Worm (Caenorhabditis elegans) whole organism, mixed stage, embryonic: Measurements from ENCODE around the gene mam-4.
"Not testable (repeated sequence)": the region's sequence is repeated elsewhere in the genome, so short reads cannot be mapped to it uniquely, and the experiment has no call there.

ENCODE experiments used
- M03D4.4 ChIP-seq: sonication (generic microtip); optimal IDR thresholded peaks from 2 replicates; lab custom pipeline; 2017; ENCODE audit warnings: mild to moderate bottlenecking, missing genetic modification characterization, missing compliant biosample characterization
- bed-3 ChIP-seq: fragments of 200-800 bp; sonication (Bioruptor generic); optimal IDR thresholded peaks from 3 replicates; lab custom pipeline; 2018; ENCODE audit warnings: mild to moderate bottlenecking, missing genetic modification characterization, moderate library complexity, missing compliant biosample characterization
- blmp-1 ChIP-seq: fragments of 150-350 bp; optimal IDR thresholded peaks from 2 replicates; lab custom pipeline; 2014; ENCODE audit warnings: missing biosample characterization, missing genetic modification characterization
- ceh-39 ChIP-seq: fragments of 150-350 bp; optimal IDR thresholded peaks from 2 replicates; lab custom pipeline; 2014; ENCODE audit warnings: missing biosample characterization, missing genetic modification characterization
- ceh-43 ChIP-seq: fragments of 200-800 bp; sonication (Bioruptor generic); optimal IDR thresholded peaks from 2 replicates; lab custom pipeline; 2018; ENCODE audit warnings: mild to moderate bottlenecking, missing genetic modification characterization, moderate library complexity, missing compliant biosample characterization
- ces-1 ChIP-seq: fragments of 150-350 bp; optimal IDR thresholded peaks from 2 replicates; lab custom pipeline; 2014; ENCODE audit warnings: missing biosample characterization, missing genetic modification reagents, missing genetic modification characterization
- cnd-1 ChIP-seq: fragments of 200-800 bp; sonication (Bioruptor generic); optimal IDR thresholded peaks from 2 replicates; lab custom pipeline; 2018; ENCODE audit warnings: mild to moderate bottlenecking, missing genetic modification characterization, missing compliant biosample characterization
- drap-1 ChIP-seq: fragments of 200-800 bp; sonication (Bioruptor generic); optimal IDR thresholded peaks from 3 replicates; lab custom pipeline; 2018; ENCODE audit warnings: mild to moderate bottlenecking, missing genetic modification characterization, missing compliant biosample characterization
- elt-1 ChIP-seq: sonication (generic microtip); optimal IDR thresholded peaks from 2 replicates; lab custom pipeline; 2017; ENCODE audit warnings: missing genetic modification characterization, mild to moderate bottlenecking, missing compliant biosample characterization, antibody characterized with exemption, moderate library complexity, borderline replicate concordance; ENCODE audit not compliant: insufficient read depth
- elt-3 ChIP-seq: fragments of 150-350 bp; optimal IDR thresholded peaks from 2 replicates; lab custom pipeline; 2014; ENCODE audit warnings: missing biosample characterization, missing genetic modification characterization
- flh-1 ChIP-seq: fragments of 200-800 bp; sonication (Bioruptor generic); optimal IDR thresholded peaks from 2 replicates; lab custom pipeline; 2018; ENCODE audit warnings: mild to moderate bottlenecking, missing genetic modification characterization, moderate library complexity, missing compliant biosample characterization
- ham-2 ChIP-seq: fragments of 200-800 bp; sonication (Bioruptor generic); optimal IDR thresholded peaks from 2 replicates; lab custom pipeline; 2018; ENCODE audit warnings: mild to moderate bottlenecking, missing genetic modification characterization, missing compliant biosample characterization
- hlh-1 ChIP-seq: fragments of 150-350 bp; optimal IDR thresholded peaks from 2 replicates; lab custom pipeline; 2014; ENCODE audit warnings: missing biosample characterization, missing genetic modification reagents, missing genetic modification characterization
- lin-13 ChIP-seq: fragments of 150-350 bp; optimal IDR thresholded peaks from 2 replicates; lab custom pipeline; 2014; ENCODE audit warnings: missing biosample characterization, missing genetic modification characterization
- lin-32 ChIP-seq: fragments of 200-800 bp; sonication (Bioruptor generic); optimal IDR thresholded peaks from 2 replicates; lab custom pipeline; 2018; ENCODE audit warnings: mild to moderate bottlenecking, missing genetic modification characterization, missing compliant biosample characterization
- lsy-2 ChIP-seq: fragments of 150-350 bp; optimal IDR thresholded peaks from 2 replicates; lab custom pipeline; 2014; ENCODE audit warnings: missing biosample characterization, missing genetic modification characterization
- mab-5 ChIP-seq: fragments of 150-350 bp; optimal IDR thresholded peaks from 2 replicates; lab custom pipeline; 2014; ENCODE audit warnings: missing biosample characterization, missing genetic modification characterization
- mep-1 ChIP-seq: fragments of 150-350 bp; optimal IDR thresholded peaks from 2 replicates; lab custom pipeline; 2017; ENCODE audit warnings: missing biosample characterization, missing genetic modification reagents, missing genetic modification characterization, inconsistent platforms
- mls-2 ChIP-seq: sonication (generic microtip); optimal IDR thresholded peaks from 2 replicates; lab custom pipeline; 2016; ENCODE audit warnings: mild to moderate bottlenecking, missing genetic modification characterization, moderate library complexity, missing compliant biosample characterization
- nhr-12 ChIP-seq: fragments of 150-350 bp; optimal IDR thresholded peaks from 2 replicates; lab custom pipeline; 2014; ENCODE audit warnings: missing biosample characterization, missing genetic modification characterization
- nhr-2 ChIP-seq: fragments of 150-350 bp; optimal IDR thresholded peaks from 2 replicates; lab custom pipeline; 2014; ENCODE audit warnings: missing biosample characterization, missing genetic modification characterization
- nhr-237 ChIP-seq: fragments of 150-350 bp; optimal IDR thresholded peaks from 2 replicates; lab custom pipeline; 2014; ENCODE audit warnings: missing biosample characterization, missing genetic modification characterization
- nhr-76 ChIP-seq: sonication (generic microtip); optimal IDR thresholded peaks from 2 replicates; lab custom pipeline; 2017; ENCODE audit warnings: missing biosample characterization, missing genetic modification characterization
- pha-4 ChIP-seq: fragments of 150-350 bp; optimal IDR thresholded peaks from 2 replicates; lab custom pipeline; 2018; ENCODE audit warnings: missing biosample characterization, missing genetic modification reagents, missing genetic modification characterization
- sem-2 ChIP-seq: fragments of 200-800 bp; sonication (Bioruptor generic); optimal IDR thresholded peaks from 2 replicates; lab custom pipeline; 2018; ENCODE audit warnings: mild to moderate bottlenecking, missing genetic modification characterization, missing compliant biosample characterization
- snpc-4 ChIP-seq: fragments of 150-350 bp; optimal IDR thresholded peaks from 2 replicates; lab custom pipeline; 2014; ENCODE audit warnings: missing biosample characterization, missing genetic modification characterization
- sptf-1 ChIP-seq: sonication (generic microtip); optimal IDR thresholded peaks from 2 replicates; lab custom pipeline; 2017; ENCODE audit warnings: mild to moderate bottlenecking, missing genetic modification characterization, moderate library complexity, missing compliant biosample characterization
- tbx-8 ChIP-seq: fragments of 200-800 bp; sonication (Bioruptor generic); optimal IDR thresholded peaks from 2 replicates; lab custom pipeline; 2018; ENCODE audit warnings: mild to moderate bottlenecking, missing genetic modification characterization, moderate library complexity, missing compliant biosample characterization
- unc-120 ChIP-seq: sonication (generic microtip); optimal IDR thresholded peaks from 2 replicates; lab custom pipeline; 2017; ENCODE audit warnings: missing genetic modification characterization, missing compliant biosample characterization; ENCODE audit not compliant: poor library complexity, severe bottlenecking
- unc-62 ChIP-seq: fragments of 150-350 bp; optimal IDR thresholded peaks from 2 replicates; lab custom pipeline; 2014; ENCODE audit warnings: missing biosample characterization, missing genetic modification reagents, missing genetic modification characterization
- zip-8 ChIP-seq: fragments of 150-350 bp; optimal IDR thresholded peaks from 2 replicates; lab custom pipeline; 2014; ENCODE audit warnings: missing biosample characterization, missing genetic modification characterization

Gene mam-4

DNA sequence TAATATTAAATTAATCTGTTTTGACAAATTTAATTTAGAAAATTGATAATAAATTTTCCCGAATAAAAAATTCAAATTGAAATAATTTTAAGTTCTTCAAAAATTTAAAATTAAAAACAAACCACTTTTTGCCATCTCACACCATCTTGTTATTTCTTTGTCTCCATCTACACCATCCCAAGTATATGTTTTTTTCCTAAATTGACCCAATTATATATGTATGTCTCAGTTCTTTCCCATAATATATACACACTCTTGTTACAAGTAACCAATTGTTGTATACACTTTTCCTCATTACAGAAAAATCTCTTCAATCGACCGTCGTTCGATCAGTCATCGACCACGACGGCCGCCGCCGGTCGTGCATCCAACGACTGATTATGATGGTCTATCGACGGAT is 34.3 kb downstream of the mam-4 start, which contains the start of gene gly-20:
Gene gly-20 (plus strand): TSS at position 301 of the 400 bp plus-strand sequence.
- TF ChIP-seq M03D4.4 (tag; lab: Kevin White, UChicago) (no peak), zip-8 (tag; lab: Kevin White, UChicago) (no peak), nhr-2 (no peak), bed-3 (GFP tag; lab: Kevin White, UChicago) (no peak), elt-1 (no peak)

DNA sequence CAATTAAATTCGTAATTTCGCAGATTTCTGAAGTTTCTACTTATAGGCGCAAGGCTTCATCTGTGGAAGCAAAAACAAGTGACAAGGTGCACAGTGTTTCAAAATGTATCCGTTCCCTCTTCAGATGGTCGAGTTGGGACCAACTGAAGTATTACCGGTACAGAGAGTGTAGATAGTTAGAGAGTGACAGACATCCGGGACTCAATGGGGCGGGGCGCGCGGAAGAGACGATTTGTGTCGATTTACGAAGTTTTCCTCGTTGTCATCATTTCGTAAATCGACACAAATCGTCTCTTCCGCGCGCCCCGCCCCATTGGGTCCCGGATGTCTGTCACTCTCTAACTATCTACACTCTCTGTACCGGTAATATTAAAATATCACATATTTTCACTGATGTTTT is 38.2 kb downstream of the mam-4 start, which contains the start of gene C03E10.3:
Gene C03E10.3 (plus strand): TSS at position 301 of the 400 bp plus-strand sequence.
- TF ChIP-seq lin-13; ham-2 (GFP tag; lab: Kevin White, UChicago); elt-3 (tag; lab: Kevin White, UChicago): not testable (repeated sequence)
- TF ChIP-seq, all 35 proteins: peak for 0; not testable (repeated sequence) for 35

DNA sequence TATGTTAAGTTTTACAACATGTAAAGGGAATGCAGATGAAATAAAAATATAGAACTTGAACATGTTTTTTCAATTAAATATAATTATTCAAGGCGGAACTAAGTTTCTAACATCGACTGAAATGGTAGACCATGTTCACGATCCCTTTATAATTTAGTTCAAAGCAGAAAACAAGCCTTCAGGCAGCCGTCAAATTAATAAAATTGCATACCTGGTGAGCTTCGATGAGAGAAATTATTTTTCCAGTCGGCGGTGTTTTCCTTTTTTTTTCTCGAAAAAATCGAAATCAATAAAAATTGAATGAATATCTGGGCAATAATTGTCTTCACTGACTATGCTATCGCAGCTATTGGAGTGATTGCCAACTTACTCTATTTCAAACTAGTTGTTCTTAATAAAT is 42.9 kb downstream of the mam-4 start, which contains the start of gene C03E10.1:
Gene C03E10.1 (plus strand): TSS at position 301 of the 400 bp plus-strand sequence.
- TF ChIP-seq ceh-43 (no peak), unc-62 (GFP tag; lab: Kevin White, UChicago) (no peak), tbx-8 (GFP tag; lab: Kevin White, UChicago) (no peak), cnd-1 (tag; lab: Kevin White, UChicago) (no peak), nhr-2 (no peak), lin-32 (GFP tag; lab: Kevin White, UChicago) (no peak), snpc-4 (tag; lab: Kevin White, UChicago) (no peak), bed-3 (GFP tag; lab: Kevin White, UChicago) (no peak), nhr-237 (tag; lab: Kevin White, UChicago) (no peak), pha-4 (tag; lab: Kevin White, UChicago) (no peak), sptf-1 (no peak), ceh-39 (no peak), M03D4.4 (tag; lab: Kevin White, UChicago) (no peak), ces-1 (GFP tag; lab: Kevin White, UChicago) (no peak)
- TF ChIP-seq, all 35 proteins: peak for 0

DNA sequence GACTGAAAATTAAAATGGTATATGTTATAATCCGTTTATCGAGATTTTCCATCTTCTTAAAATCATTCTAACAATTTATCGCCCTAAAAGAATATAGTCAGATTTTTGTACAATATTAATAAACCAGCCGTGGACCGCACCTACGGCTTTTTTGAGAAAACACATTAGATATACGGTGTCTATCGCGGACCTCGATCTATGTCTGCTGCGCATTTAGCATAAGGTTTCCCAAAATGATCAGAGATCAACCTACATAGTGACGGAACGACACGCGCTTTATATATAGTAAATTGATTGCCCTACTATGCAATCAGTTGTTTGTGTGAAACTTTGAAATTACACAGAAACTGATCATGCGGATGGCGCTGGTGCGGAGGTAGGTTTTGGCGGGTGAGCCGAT is 44.7 kb downstream of the mam-4 start:
- no peak for TF ChIP-seq mep-1 (tag; lab: Kevin White, UChicago)
- TF ChIP-seq nhr-12 (tag; lab: Kevin White, UChicago): no peak
- no peak for TF ChIP-seq drap-1
- no peak for TF ChIP-seq lin-32 (GFP tag; lab: Kevin White, UChicago)
- TF ChIP-seq nhr-237 (tag; lab: Kevin White, UChicago): no peak
- TF ChIP-seq lsy-2 (tag; lab: Kevin White, UChicago): no peak
- TF ChIP-seq pha-4 (tag; lab: Kevin White, UChicago): no peak
- no peak for TF ChIP-seq sem-2 (GFP tag; lab: Kevin White, UChicago)
- TF ChIP-seq ceh-39: no peak
- TF ChIP-seq unc-62 (GFP tag; lab: Kevin White, UChicago): no peak
- TF ChIP-seq blmp-1: no peak
- TF ChIP-seq elt-1: no peak

DNA sequence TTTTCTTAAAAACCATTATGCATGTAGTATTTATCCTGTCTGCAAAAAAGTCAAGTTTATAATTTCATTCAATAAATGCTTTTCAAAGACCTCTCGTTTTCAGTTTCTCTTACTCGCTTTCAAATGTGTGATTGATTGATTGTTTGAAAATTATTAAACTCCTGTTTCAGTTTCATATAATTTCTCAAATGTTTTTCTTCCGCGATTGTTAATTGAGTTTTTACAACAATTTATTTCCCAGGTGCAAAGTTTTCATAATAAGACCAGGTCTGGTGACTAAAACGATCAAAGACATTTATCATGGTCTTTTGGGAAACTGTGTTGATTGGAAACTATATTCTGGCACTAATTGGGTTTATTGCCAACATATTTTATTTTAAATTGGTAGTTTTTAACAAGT is 46.4 kb downstream of the mam-4 start, which contains the start of gene T03F7.6:
Gene T03F7.6 (plus strand): TSS at position 301 of the 400 bp plus-strand sequence.
- TF ChIP-seq elt-1 (no peak), ceh-39 (no peak), hlh-1 (tag; lab: Kevin White, UChicago) (no peak), mls-2 (tag; lab: Kevin White, UChicago) (no peak), M03D4.4 (tag; lab: Kevin White, UChicago) (no peak), mep-1 (tag; lab: Kevin White, UChicago) (no peak), bed-3 (GFP tag; lab: Kevin White, UChicago) (no peak), nhr-76 (tag; lab: Kevin White, UChicago) (no peak), flh-1 (no peak), unc-120 (tag; lab: Kevin White, UChicago) (no peak), ham-2 (GFP tag; lab: Kevin White, UChicago) (no peak), mab-5 (tag; lab: Kevin White, UChicago) (no peak), sptf-1 (no peak)
